Worm (Caenorhabditis elegans) whole organism, L4 larva: ENCODE measurements around the gene Y57G11C.14.
"Not testable (repeated sequence)": the region's sequence is repeated elsewhere in the genome, so short reads cannot be mapped to it uniquely, and the experiment has no call there.

ENCODE experiments used
- madf-5 ChIP-seq, 2 experiments: fragments of 200-800 bp; sonication (Bioruptor generic); IDR thresholded peaks; 2 replicates each; pipeline ENCODE4 v1.3.6; 2022; ENCODE audit warnings: missing compliant biosample characterization in 2 of 2, missing genetic modification characterization in 2 of 2
- zag-1 ChIP-seq: fragments of 150-350 bp; optimal IDR thresholded peaks from 2 replicates; lab custom pipeline; 2014; ENCODE audit warnings: missing biosample characterization, missing genetic modification characterization
- zfp-3 ChIP-seq: fragments of 200-800 bp; sonication (Bioruptor generic); conservative IDR thresholded peaks from 2 replicates; pipeline ENCODE4 v1.3.6; 2022; ENCODE audit warnings: missing genetic modification reagents, missing genetic modification characterization, missing compliant biosample characterization

DNA sequence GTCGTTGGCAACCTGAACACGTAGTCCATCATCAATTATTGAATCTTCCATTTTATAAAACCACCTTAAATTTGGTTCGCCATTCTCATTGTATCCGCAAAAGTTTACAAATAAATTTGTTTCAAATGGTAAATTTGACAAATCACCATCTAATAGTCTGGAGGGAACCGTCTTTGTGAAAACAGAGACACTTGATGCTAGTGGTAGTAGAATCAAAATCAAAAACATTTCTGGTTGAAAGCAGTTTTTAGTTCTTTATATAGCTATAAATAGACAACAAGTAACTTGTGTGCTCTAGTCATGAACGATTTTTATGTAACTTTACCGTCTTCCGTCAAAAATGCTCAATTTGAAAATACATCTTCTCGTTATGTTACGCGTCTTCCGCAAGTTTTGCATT lies 44.0 kb downstream of the Y57G11C.14 start, which contains the start of gene Y57G11C.20:
- not testable (repeated sequence) for TF ChIP-seq madf-5 (GFP tag; IDR thresholded peaks at IDR 0.05; lab: Robert Waterston, UW); zfp-3 (GFP tag; lab: Robert Waterston, UW); zag-1 (tag; lab: Kevin White, UChicago)
